Worm (Caenorhabditis elegans) whole organism, late embryonic: ENCODE measurements around the gene fbxl-2.

Experiments used
- ama-1 ChIP-seq: fragments of 150-350 bp; optimal IDR thresholded peaks from 2 replicates; lab custom pipeline; 2014
- ceh-18 ChIP-seq: sonication (generic microtip); optimal IDR thresholded peaks from 2 replicates; lab custom pipeline; 2016; ENCODE audit warnings: missing genetic modification characterization, missing compliant biosample characterization
- lim-6 ChIP-seq: sonication (generic microtip); optimal IDR thresholded peaks from 2 replicates; lab custom pipeline; 2016; ENCODE audit warnings: missing genetic modification characterization, missing compliant biosample characterization
- nfya-1 ChIP-seq: sonication (generic microtip); optimal IDR thresholded peaks from 2 replicates; lab custom pipeline; 2017; ENCODE audit warnings: missing genetic modification characterization, mild to moderate bottlenecking, missing compliant biosample characterization, antibody characterized with exemption, moderate library complexity
- pag-3 ChIP-seq: sonication (generic microtip); optimal IDR thresholded peaks from 2 replicates; lab custom pipeline; 2016; ENCODE audit warnings: missing compliant biosample characterization, missing genetic modification characterization, borderline replicate concordance
- pha-4 ChIP-seq: fragments of 150-350 bp; optimal IDR thresholded peaks from 2 replicates; lab custom pipeline; 2018; ENCODE audit warnings: missing biosample characterization, missing genetic modification reagents, missing genetic modification characterization
- pqm-1 ChIP-seq: sonication (generic microtip); optimal IDR thresholded peaks from 2 replicates; lab custom pipeline; 2016; ENCODE audit warnings: missing genetic modification characterization, missing compliant biosample characterization
- rnt-1 ChIP-seq: sonication (generic microtip); optimal IDR thresholded peaks from 2 replicates; lab custom pipeline; 2016; ENCODE audit warnings: missing genetic modification characterization, missing compliant biosample characterization
- ztf-16 ChIP-seq: sonication (generic microtip); optimal IDR thresholded peaks from 2 replicates; lab custom pipeline; 2017; ENCODE audit warnings: missing genetic modification characterization, missing compliant biosample characterization

DNA sequence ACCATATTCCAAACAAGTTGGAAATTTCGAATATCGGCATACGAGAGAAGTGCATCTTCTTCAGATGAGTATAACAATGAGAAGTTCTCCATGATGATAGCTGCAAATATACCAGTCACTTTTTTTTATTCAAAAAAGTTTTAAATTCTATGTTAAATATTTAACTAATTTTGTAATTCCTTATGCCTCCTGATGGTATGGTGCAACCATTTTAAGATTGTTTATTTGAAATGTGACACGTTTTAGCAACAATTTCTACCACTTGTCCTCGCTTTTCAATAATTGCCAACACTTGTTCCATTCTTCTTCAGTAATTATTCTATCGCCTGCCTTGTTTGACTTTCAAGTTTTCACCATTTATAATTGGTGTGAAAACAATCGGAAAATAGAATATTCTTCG is 11.1 kb upstream of the fbxl-2 start, which contains the start of gene F17C8.6:
- no peak for TF ChIP-seq nfya-1 (tag; lab: Kevin White, UChicago)
- no peak for TF ChIP-seq ama-1 (lab: Kevin White, UChicago)
- TF ChIP-seq pag-3 (tag; lab: Kevin White, UChicago), result no peak
- no peak for TF ChIP-seq lim-6 (tag; lab: Kevin White, UChicago)
- no peak for TF ChIP-seq pqm-1 (tag; lab: Kevin White, UChicago)
- no peak for TF ChIP-seq pha-4 (tag; lab: Kevin White, UChicago)
- no peak for TF ChIP-seq ceh-18 (tag; lab: Kevin White, UChicago)
- no peak for TF ChIP-seq ztf-16 (tag; lab: Kevin White, UChicago)
- TF ChIP-seq rnt-1 (tag; lab: Kevin White, UChicago), result no peak
